Worm (Caenorhabditis elegans) whole organism, early embryonic: Measurements from ENCODE around the gene R05F9.11.

ENCODE experiments used
- F13C5.2 ChIP-seq: sonication (generic microtip); optimal IDR thresholded peaks from 2 replicates; lab custom pipeline; 2017; ENCODE audit warnings: mild to moderate bottlenecking, missing genetic modification characterization, inconsistent platforms, missing compliant biosample characterization
- aly-1 ChIP-seq: sonication (generic microtip); optimal IDR thresholded peaks from 2 replicates; lab custom pipeline; 2016; ENCODE audit warnings: missing genetic modification characterization, missing compliant biosample characterization
- ama-1 ChIP-seq: fragments of 150-350 bp; optimal IDR thresholded peaks from 2 replicates; lab custom pipeline; 2014
- ceh-13 ChIP-seq: fragments of 200-800 bp; sonication (Bioruptor generic); optimal IDR thresholded peaks from 2 replicates; lab custom pipeline; 2018; ENCODE audit warnings: mild to moderate bottlenecking, missing genetic modification characterization, missing compliant biosample characterization
- ceh-36 ChIP-seq: sonication (generic microtip); optimal IDR thresholded peaks from 2 replicates; lab custom pipeline; 2016; ENCODE audit warnings: missing genetic modification characterization, inconsistent platforms, missing compliant biosample characterization
- ets-7 ChIP-seq: sonication (generic microtip); optimal IDR thresholded peaks from 2 replicates; lab custom pipeline; 2016; ENCODE audit warnings: missing genotype, missing genetic modification characterization, missing compliant biosample characterization
- flt-1 ChIP-seq: fragments of 200-800 bp; sonication (Bioruptor generic); IDR thresholded peaks from 2 replicates; pipeline ENCODE4 v1.3.6; 2022; ENCODE audit warnings: missing genetic modification characterization, missing compliant biosample characterization
- hmg-4 ChIP-seq: fragments of 200-800 bp; sonication (Bioruptor generic); optimal IDR thresholded peaks from 2 replicates; lab custom pipeline; 2018; ENCODE audit warnings: mild to moderate bottlenecking, missing genetic modification characterization, missing compliant biosample characterization
- hnd-1 ChIP-seq: sonication (generic microtip); optimal IDR thresholded peaks from 2 replicates; lab custom pipeline; 2016; ENCODE audit warnings: missing genetic modification characterization, missing compliant biosample characterization
- pes-1 ChIP-seq: fragments of 200-800 bp; sonication (Bioruptor generic); IDR thresholded peaks from 2 replicates; pipeline ENCODE4 v1.3.6; 2022; ENCODE audit warnings: missing genetic modification reagents, missing genetic modification characterization, missing compliant biosample characterization
- scrt-1 ChIP-seq: fragments of 200-800 bp; sonication (Bioruptor generic); IDR thresholded peaks from 2 replicates; pipeline ENCODE4 v1.3.6; 2022; ENCODE audit warnings: missing genetic modification characterization, missing compliant biosample characterization
- tbx-11 ChIP-seq: fragments of 200-800 bp; sonication (Bioruptor generic); IDR thresholded peaks from 2 replicates; pipeline ENCODE4 v1.3.6; 2022; ENCODE audit warnings: missing genetic modification characterization, missing compliant biosample characterization
- tbx-37 ChIP-seq: fragments of 200-800 bp; sonication (Bioruptor generic); conservative IDR thresholded peaks from 2 replicates; pipeline ENCODE4 v1.3.6; 2022; ENCODE audit warnings: missing genetic modification reagents, missing genetic modification characterization, missing compliant biosample characterization

DNA sequence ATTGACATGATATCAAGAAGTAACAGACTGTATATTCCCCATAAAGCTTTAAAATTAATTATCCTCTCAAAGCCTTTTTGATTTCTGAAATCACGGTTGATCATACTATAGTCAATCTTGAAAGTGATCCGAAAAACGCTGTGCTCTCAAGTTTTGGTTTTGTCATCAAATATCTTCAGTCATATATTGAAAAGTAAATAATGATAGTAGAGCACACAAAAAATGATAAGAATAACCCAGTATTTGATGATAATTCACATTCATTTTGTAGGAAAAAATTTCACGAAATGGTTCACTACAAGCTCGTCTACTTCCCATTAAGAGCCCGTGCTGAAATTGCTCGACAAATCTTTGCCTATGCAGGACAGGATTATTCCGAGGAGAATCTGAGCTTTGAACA lies 34.4 kb downstream of the R05F9.11 start, which contains the start of gene gst-6:
- TF ChIP-seq ama-1 (no peak), hmg-4 (GFP tag; lab: Kevin White, UChicago) (no peak), pes-1 (no peak), ceh-13 (no peak), ets-7 (no peak), F13C5.2 (tag; lab: Kevin White, UChicago) (no peak), ceh-36 (no peak), tbx-11 (GFP tag; lab: Robert Waterston, UW) (no peak), flt-1 (GFP tag; lab: Robert Waterston, UW) (no peak), aly-1 (tag; lab: Kevin White, UChicago) (no peak), tbx-37 (GFP tag; lab: Robert Waterston, UW) (no peak), scrt-1 (GFP tag; lab: Robert Waterston, UW) (no peak), hnd-1 (tag; lab: Kevin White, UChicago) (no peak)
